Fruit fly (Drosophila melanogaster): Measurements from ENCODE around the gene escl.

- no peak for TF ChIP-seq insv (GFP tag; optimal IDR thresholded peaks at IDR 0.05)
- no peak for TF ChIP-seq CG16779 (GFP tag; IDR thresholded peaks at IDR 0.05)
- TF ChIP-seq Lhr (GFP tag; optimal IDR thresholded peaks at IDR 0.05), result no peak
- TF ChIP-seq CG10431 (GFP tag; optimal IDR thresholded peaks at IDR 0.05), result no peak
- TF ChIP-seq CG6765 (GFP tag; optimal IDR thresholded peaks at IDR 0.05), result no peak
These were observed 49.8 kb downstream of the escl start, which contains the start of gene CG6766 for dm6 chr2L:12040510-12040909.

Measured in whole organism, embryonic.